Fruit fly (Drosophila melanogaster): ENCODE measurements around the gene Eaf6.

The Eaf6 gene

DNA sequence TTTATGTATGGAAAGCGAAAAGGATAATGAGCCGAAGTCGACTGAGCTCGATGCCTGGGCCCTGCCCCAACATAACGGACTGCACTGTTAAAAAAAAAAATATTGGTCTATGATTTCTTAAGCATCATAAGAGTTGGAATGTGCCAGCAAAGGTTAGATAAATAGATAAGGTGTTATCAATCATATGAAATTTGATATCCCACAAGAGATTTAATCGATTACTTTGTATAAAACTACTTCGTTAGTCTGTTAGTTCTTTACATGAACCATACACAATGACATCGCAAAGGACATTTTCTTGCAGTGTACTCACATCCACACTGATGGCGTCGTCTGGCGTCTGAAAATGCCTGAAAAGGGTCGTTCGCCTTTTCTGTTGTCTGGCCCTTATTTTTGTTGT, 29.4 kb upstream of the Eaf6 start:
- TF ChIP-seq Eip93F (GFP tag; optimal IDR thresholded peaks at IDR 0.05) (no peak), CG6163 (GFP tag; IDR thresholded peaks at IDR 0.05) (0 out of 3 replicates have a peak, but pooled peaks have one; percentile 42), esn (GFP tag; optimal IDR thresholded peaks at IDR 0.05) (peak; percentile 60), cyc (GFP tag; optimal IDR thresholded peaks at IDR 0.05) (peak; percentile 47), dac (GFP tag; optimal IDR thresholded peaks at IDR 0.05) (no peak), CG3032 (tag; optimal IDR thresholded peaks at IDR 0.05) (peak; percentile 61), pdm3 (GFP tag; optimal IDR thresholded peaks at IDR 0.05) (peak; percentile 52), Ets21C (GFP tag; optimal IDR thresholded peaks at IDR 0.05) (peak; percentile 8), eg (GFP tag; IDR thresholded peaks at IDR 0.05) (no peak), CG7368 (GFP tag; optimal IDR thresholded peaks at IDR 0.05) (no peak), CG31627 (GFP tag; optimal IDR thresholded peaks at IDR 0.05) (peak; percentile 60), CG11902 (GFP tag; optimal IDR thresholded peaks at IDR 0.05) (no peak), topi (GFP tag; optimal IDR thresholded peaks at IDR 0.05) (peak; percentile 61), Sox14 (GFP tag; optimal IDR thresholded peaks at IDR 0.05) (peak; percentile 62), net (GFP tag; optimal IDR thresholded peaks at IDR 0.05) (no peak), CG11762 (GFP tag; optimal IDR thresholded peaks at IDR 0.05; ENCODE audit: insufficient read depth) (no peak), fd85E (GFP tag; optimal IDR thresholded peaks at IDR 0.05) (no peak), CG6808 (GFP tag; optimal IDR thresholded peaks at IDR 0.05) (peak; percentile 65), fkh (GFP tag; optimal IDR thresholded peaks at IDR 0.05) (no peak), CG4318 (GFP tag; optimal IDR thresholded peaks at IDR 0.05) (peak; percentile 17), salr (GFP tag; optimal IDR thresholded peaks at IDR 0.05) (peak in 1 of 2 experiments; percentile 28), Lpt (GFP tag; optimal IDR thresholded peaks at IDR 0.05) (peak; percentile 14), CG1621 (tag; optimal IDR thresholded peaks at IDR 0.05) (peak; percentile 39), fd59A (GFP tag; optimal IDR thresholded peaks at IDR 0.05) (peak; percentile 29), CG8632 (GFP tag; optimal IDR thresholded peaks at IDR 0.05) (peak; percentile 44), Blimp-1 (GFP tag; optimal IDR thresholded peaks at IDR 0.05) (peak; percentile 51), spab (GFP tag; optimal IDR thresholded peaks at IDR 0.05) (peak; percentile 45), CG3919 (GFP tag; optimal IDR thresholded peaks at IDR 0.05) (peak; percentile 51), dsx (GFP tag; optimal IDR thresholded peaks at IDR 0.05; ENCODE audit: poor library complexity, severe bottlenecking) (peak; percentile 29), CG6276 (GFP tag; optimal IDR thresholded peaks at IDR 0.05) (no peak), Eip78C (GFP tag) (peak; percentile 90), CG8119 (GFP tag; IDR thresholded peaks at IDR 0.05) (0 out of 3 replicates have a peak, but pooled peaks have one; percentile 31), Hr38 (GFP tag; optimal IDR thresholded peaks at IDR 0.05) (no peak), lz (GFP tag; optimal IDR thresholded peaks at IDR 0.05) (peak; percentile 71), OdsH (GFP tag; optimal IDR thresholded peaks at IDR 0.05) (peak; percentile 38), CG32006 (GFP tag; optimal IDR thresholded peaks at IDR 0.05) (peak; percentile 67), Hr39 (GFP tag; optimal IDR thresholded peaks at IDR 0.05) (peak; percentile 56), Gug (GFP tag; IDR thresholded peaks at IDR 0.05) (no peak), CG15336 (GFP tag; IDR thresholded peaks at IDR 0.05) (no peak), Hr4 (GFP tag; optimal IDR thresholded peaks at IDR 0.05) (peak; percentile 59), vri (GFP tag; optimal IDR thresholded peaks at IDR 0.05) (no peak), CG10669 (GFP tag; optimal IDR thresholded peaks at IDR 0.05) (peak; percentile 63), Eip75B (GFP tag; optimal IDR thresholded peaks at IDR 0.05) (peak; percentile 73), achi (GFP tag; optimal IDR thresholded peaks at IDR 0.05) (peak; percentile 50), CG11294 (GFP tag; IDR thresholded peaks at IDR 0.05) (no peak), Smox (GFP tag; optimal IDR thresholded peaks at IDR 0.05) (peak; percentile 46), CG16779 (tag; optimal IDR thresholded peaks at IDR 0.05) (no peak), svp (GFP tag) (peak; percentile 85), ss (GFP tag; optimal IDR thresholded peaks at IDR 0.05) (peak; percentile 19 to 65), Sox15 (GFP tag; optimal IDR thresholded peaks at IDR 0.05) (peak; percentile 20), Ets96B (tag; optimal IDR thresholded peaks at IDR 0.05) (peak; percentile 58), CG34406 (GFP tag; optimal IDR thresholded peaks at IDR 0.05) (peak; percentile 44)

All from whole organism, prepupa.